Fruit fly (Drosophila melanogaster): ENCODE measurements around the gene CG10903.

DNA sequence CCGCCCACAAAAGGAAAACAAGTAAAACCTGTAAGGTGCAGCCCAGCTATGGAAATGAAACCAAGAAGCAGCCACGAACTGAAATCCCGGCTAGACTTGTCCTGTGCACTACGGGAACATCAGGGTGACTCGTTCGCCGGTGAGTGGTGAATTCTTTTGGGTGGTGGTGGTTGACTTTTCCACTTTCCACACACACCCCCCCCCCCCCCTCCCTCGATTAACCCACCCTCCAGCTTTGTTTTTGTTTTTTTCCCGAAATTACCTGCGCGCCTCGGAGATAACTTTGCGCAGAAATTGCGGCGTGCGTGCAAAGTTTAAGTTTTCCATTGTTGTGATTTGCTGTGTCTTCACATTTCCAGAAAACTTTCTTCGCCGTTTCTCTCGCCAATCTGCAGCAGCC is 3.7 kb upstream of the CG10903 start:
- TF ChIP-seq Rel (GFP tag; optimal IDR thresholded peaks at IDR 0.05) (no peak), Rel (tag; optimal IDR thresholded peaks at IDR 0.05) (no peak), Dfd (GFP tag; optimal IDR thresholded peaks at IDR 0.05) (no peak), usp (GFP tag; optimal IDR thresholded peaks at IDR 0.05) (no peak), psq (GFP tag; optimal IDR thresholded peaks at IDR 0.05) (no peak), Dif (GFP tag; optimal IDR thresholded peaks at IDR 0.05; ENCODE audit: partially characterized antibody) (no peak), foxo (GFP tag; optimal IDR thresholded peaks at IDR 0.05) (no peak), Mio (GFP tag; optimal IDR thresholded peaks at IDR 0.05) (no peak), OdsH (GFP tag; optimal IDR thresholded peaks at IDR 0.05) (no peak), N (GFP tag; optimal IDR thresholded peaks at IDR 0.05) (no peak), jim (GFP tag; optimal IDR thresholded peaks at IDR 0.05) (no peak), Sp1 (GFP tag; optimal IDR thresholded peaks at IDR 0.05) (no peak), fru (GFP tag; optimal IDR thresholded peaks at IDR 0.05) (no peak), h (GFP tag; optimal IDR thresholded peaks at IDR 0.05) (no peak)
